Worm (Caenorhabditis elegans) whole organism, mixed stage, embryonic: Measurements from ENCODE around the gene F14F9.4.

Experiments
- blmp-1 ChIP-seq: fragments of 150-350 bp; optimal IDR thresholded peaks from 2 replicates; lab custom pipeline; 2014; ENCODE audit warnings: missing biosample characterization, missing genetic modification characterization
- ces-1 ChIP-seq: fragments of 150-350 bp; optimal IDR thresholded peaks from 2 replicates; lab custom pipeline; 2014; ENCODE audit warnings: missing biosample characterization, missing genetic modification reagents, missing genetic modification characterization
- hlh-1 ChIP-seq: fragments of 150-350 bp; optimal IDR thresholded peaks from 2 replicates; lab custom pipeline; 2014; ENCODE audit warnings: missing biosample characterization, missing genetic modification reagents, missing genetic modification characterization
- lin-32 ChIP-seq: fragments of 200-800 bp; sonication (Bioruptor generic); optimal IDR thresholded peaks from 2 replicates; lab custom pipeline; 2018; ENCODE audit warnings: mild to moderate bottlenecking, missing genetic modification characterization, missing compliant biosample characterization
- mab-5 ChIP-seq: fragments of 150-350 bp; optimal IDR thresholded peaks from 2 replicates; lab custom pipeline; 2014; ENCODE audit warnings: missing biosample characterization, missing genetic modification characterization
- nhr-237 ChIP-seq: fragments of 150-350 bp; optimal IDR thresholded peaks from 2 replicates; lab custom pipeline; 2014; ENCODE audit warnings: missing biosample characterization, missing genetic modification characterization
- nhr-28 ChIP-seq: fragments of 150-350 bp; optimal IDR thresholded peaks from 2 replicates; lab custom pipeline; 2014; ENCODE audit warnings: missing biosample characterization, missing genetic modification characterization
- snpc-4 ChIP-seq: fragments of 150-350 bp; optimal IDR thresholded peaks from 2 replicates; lab custom pipeline; 2014; ENCODE audit warnings: missing biosample characterization, missing genetic modification characterization
- unc-39 ChIP-seq: fragments of 150-350 bp; optimal IDR thresholded peaks from 2 replicates; lab custom pipeline; 2014; ENCODE audit warnings: missing biosample characterization, missing genetic modification characterization
- unc-62 ChIP-seq: fragments of 150-350 bp; optimal IDR thresholded peaks from 2 replicates; lab custom pipeline; 2014; ENCODE audit warnings: missing biosample characterization, missing genetic modification reagents, missing genetic modification characterization
- ztf-11 ChIP-seq: fragments of 150-350 bp; optimal IDR thresholded peaks from 2 replicates; lab custom pipeline; 2014; ENCODE audit warnings: missing biosample characterization, missing genetic modification characterization

ce11 chrV:5172833-5173232, 40.3 kb downstream of the F14F9.4 start, which contains the start of gene srt-65:
- TF ChIP-seq blmp-1 (tag; lab: Kevin White, UChicago), result no peak
- no peak for TF ChIP-seq nhr-28 (tag; lab: Kevin White, UChicago)
- TF ChIP-seq unc-39 (tag; lab: Kevin White, UChicago), result no peak
- no peak for TF ChIP-seq unc-62
- no peak for TF ChIP-seq snpc-4 (tag; lab: Kevin White, UChicago)
- TF ChIP-seq mab-5, result no peak
- no peak for TF ChIP-seq ces-1 (GFP tag; lab: Kevin White, UChicago)
- TF ChIP-seq nhr-237 (tag; lab: Kevin White, UChicago), result no peak
- TF ChIP-seq ztf-11 (tag; lab: Kevin White, UChicago), result no peak
- no peak for TF ChIP-seq lin-32 (GFP tag; lab: Kevin White, UChicago)
- no peak for TF ChIP-seq hlh-1 (tag; lab: Kevin White, UChicago)
